Fruit fly (Drosophila melanogaster) whole organism, embryonic: ENCODE data around the gene ebd1.
A peak's percentile ranks its signal among the peaks of the same experiment; 100 is the strongest.

ENCODE experiments used
- CG10321 ChIP-seq: fragments of 200-800 bp; sonication (Bioruptor generic); IDR thresholded peaks from 2 replicates; pipeline ENCODE4 v1.3.6; 2022; ENCODE audit warnings: missing biosample characterization, missing genetic modification characterization
- CG12769 ChIP-seq: fragments of 200-800 bp; sonication (Bioruptor generic); optimal IDR thresholded peaks from 2 replicates; lab custom pipeline; 2019; ENCODE audit warnings: missing biosample characterization, mild to moderate bottlenecking, missing genetic modification characterization, moderate library complexity
- CG15011 ChIP-seq: fragments of 200-800 bp; sonication (Bioruptor generic); optimal IDR thresholded peaks from 3 replicates; lab custom pipeline; 2018; ENCODE audit warnings: missing biosample characterization, mild to moderate bottlenecking, missing genetic modification characterization
- CG31441 ChIP-seq: fragments of 200-800 bp; sonication (Bioruptor generic); IDR thresholded peaks from 2 replicates; pipeline ENCODE4 v1.3.6; 2022; ENCODE audit warnings: missing biosample characterization, missing genetic modification characterization
- MTF-1 ChIP-seq: fragments of 200-800 bp; sonication (Bioruptor generic); optimal IDR thresholded peaks from 2 replicates; lab custom pipeline; 2018; ENCODE audit warnings: missing biosample characterization, mild to moderate bottlenecking, missing genetic modification characterization, borderline replicate concordance
- en ChIP-seq: fragments of 200-800 bp; sonication (Bioruptor generic); optimal IDR thresholded peaks from 2 replicates; lab custom pipeline; 2016; ENCODE audit warnings: missing biosample characterization, missing genetic modification characterization
- exex ChIP-seq: fragments of 200-800 bp; sonication (Bioruptor generic); optimal IDR thresholded peaks from 4 replicates; lab custom pipeline; 2018; ENCODE audit warnings: missing biosample characterization, mild to moderate bottlenecking, missing genetic modification characterization, moderate library complexity
- ken ChIP-seq: fragments of 200-800 bp; sonication (Bioruptor generic); IDR thresholded peaks from 3 replicates; pipeline ENCODE4 v1.3.6; 2022; ENCODE audit warnings: missing biosample characterization, missing genetic modification characterization
- ro ChIP-seq: fragments of 200-800 bp; sonication (Bioruptor generic); IDR thresholded peaks from 2 replicates; pipeline ENCODE4 v1.3.6; 2022; ENCODE audit warnings: missing biosample characterization, missing genetic modification characterization
- salm ChIP-seq: fragments of 200-800 bp; sonication (Bioruptor generic); optimal IDR thresholded peaks from 2 replicates; lab custom pipeline; 2018; ENCODE audit warnings: missing biosample characterization, mild to moderate bottlenecking, missing genetic modification characterization
- sd ChIP-seq: fragments of 200-800 bp; sonication (Bioruptor generic); optimal IDR thresholded peaks from 3 replicates; lab custom pipeline; 2018; ENCODE audit warnings: missing biosample characterization, mild to moderate bottlenecking, missing genetic modification characterization, moderate library complexity
- sob ChIP-seq: fragments of 200-800 bp; sonication (Bioruptor generic); IDR thresholded peaks from 2 replicates; pipeline ENCODE4 v1.3.6; 2022; ENCODE audit warnings: missing biosample characterization, missing genetic modification characterization

DNA sequence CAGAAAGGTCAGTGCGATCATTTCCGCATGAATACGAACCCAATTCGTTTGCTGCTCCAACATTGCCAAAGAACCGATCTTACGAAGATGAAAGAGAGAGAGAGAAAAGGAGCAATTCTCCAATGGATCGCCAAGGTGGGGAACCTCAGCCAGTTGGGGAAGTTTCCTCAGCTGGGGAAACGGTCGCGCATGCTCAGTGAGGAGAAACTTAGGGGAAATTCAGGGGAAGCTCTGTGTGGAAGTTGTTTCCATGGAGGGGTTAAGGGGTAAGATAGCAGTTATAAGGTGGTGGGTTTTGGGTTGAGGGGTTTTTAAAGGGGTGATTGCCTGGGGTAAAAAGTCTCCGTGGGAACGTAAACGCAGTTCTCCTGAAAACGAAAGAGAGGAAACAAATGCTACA, 12.0 kb downstream of the ebd1 start:
- TF ChIP-seq ro (no peak), salm (no peak), sob (no peak), CG12769 (tag; lab: Kevin White, UChicago) (no peak), sd (peak; percentile 63), ken (no peak), en (GFP tag; lab: Kevin White, UChicago) (no peak), CG31441 (GFP tag; lab: Robert Waterston, UW) (no peak), CG15011 (no peak), exex (tag; lab: Kevin White, UChicago) (no peak), CG10321 (GFP tag; lab: Robert Waterston, UW) (no peak), MTF-1 (GFP tag; lab: Kevin White, UChicago) (no peak)
